Worm (Caenorhabditis elegans): ENCODE data around the gene C03B1.3.

The C03B1.3 gene

ce11 chrX:6345785-6346184 lies 20.0 kb upstream of the C03B1.3 start:
- TF ChIP-seq set-16 (GFP tag; IDR thresholded peaks at IDR 0.05) (no peak), unc-62 (GFP tag; optimal IDR thresholded peaks at IDR 0.05 in 1 of 2) (peak in 1 of 2 experiments; percentile 90), unc-62 (tag; optimal IDR thresholded peaks at IDR 0.05) (no peak), lim-7 (GFP tag; IDR thresholded peaks at IDR 0.05) (no peak)

ce11 chrX:6347013-6347412 lies 18.8 kb upstream of the C03B1.3 start, which contains the start of gene C03B1.9:
TSS of gene C03B1.9 (minus strand) at chrX:6347113.
- TF ChIP-seq gei-8 (GFP tag; optimal IDR thresholded peaks at IDR 0.05) = no peak
- no peak for TF ChIP-seq pha-4 (GFP tag; IDR thresholded peaks at IDR 0.05)
- TF ChIP-seq pha-4 (tag; optimal IDR thresholded peaks at IDR 0.05) = no peak
- TF ChIP-seq tag-97 (GFP tag; IDR thresholded peaks at IDR 0.05) = no peak
- TF ChIP-seq aly-2 (tag; optimal IDR thresholded peaks at IDR 0.05) = no peak
- no peak for TF ChIP-seq T20F7.1 (GFP tag; optimal IDR thresholded peaks at IDR 0.05)
- TF ChIP-seq nhr-10 (tag; optimal IDR thresholded peaks at IDR 0.05) = no peak
- TF ChIP-seq lsy-2 (tag; optimal IDR thresholded peaks at IDR 0.05) = no peak
- TF ChIP-seq nhr-76 (tag; optimal IDR thresholded peaks at IDR 0.05) = no peak
- no peak for TF ChIP-seq hlh-11 (tag; optimal IDR thresholded peaks at IDR 0.05)
- no peak for TF ChIP-seq daf-12 (tag; optimal IDR thresholded peaks at IDR 0.05)
- no peak for TF ChIP-seq lin-13 (GFP tag; optimal IDR thresholded peaks at IDR 0.05)
- TF ChIP-seq ZK337.2 (GFP tag; IDR thresholded peaks at IDR 0.05) = no peak
- no peak for TF ChIP-seq rbr-2 (tag; optimal IDR thresholded peaks at IDR 0.05)
- TF ChIP-seq D1046.2 (GFP tag; IDR thresholded peaks at IDR 0.05) = no peak
- no peak for TF ChIP-seq Y5F2A.4 (GFP tag; optimal IDR thresholded peaks at IDR 0.05)
- no peak for TF ChIP-seq daf-16 (GFP tag; optimal IDR thresholded peaks at IDR 0.05)
- no peak for TF ChIP-seq daf-16 (tag; optimal IDR thresholded peaks at IDR 0.05)
- no peak for TF ChIP-seq zfp-2 (tag; optimal IDR thresholded peaks at IDR 0.05)
- no peak for TF ChIP-seq lin-39 (tag; optimal IDR thresholded peaks at IDR 0.05)
- no peak for TF ChIP-seq spr-1 (tag; optimal IDR thresholded peaks at IDR 0.05)
- no peak for TF ChIP-seq nhr-25 (tag; optimal IDR thresholded peaks at IDR 0.05; ENCODE audit: borderline replicate concordance, insufficient read depth)

- TF ChIP-seq daf-12 (tag; optimal IDR thresholded peaks at IDR 0.05) = no peak
- TF ChIP-seq php-3 (GFP tag; IDR thresholded peaks at IDR 0.05) = no peak
- TF ChIP-seq hif-1 (tag; optimal IDR thresholded peaks at IDR 0.05) = no peak
- TF ChIP-seq T26A8.4 (GFP tag; IDR thresholded peaks at IDR 0.05) = no peak
- TF ChIP-seq zip-2 (tag; optimal IDR thresholded peaks at IDR 0.05) = no peak
- no peak for TF ChIP-seq unc-62 (GFP tag; optimal IDR thresholded peaks at IDR 0.05 in 1 of 2)
- TF ChIP-seq unc-62 (tag; optimal IDR thresholded peaks at IDR 0.05) = no peak
- TF ChIP-seq dmd-9 (GFP tag; IDR thresholded peaks at IDR 0.05) = no peak
Measured at ce11 chrX:6350016-6350415, 15.8 kb upstream of the C03B1.3 start, which contains the start of gene C03B1.6. TSS of gene C03B1.6 (plus strand) at chrX:6350316.

- TF ChIP-seq hlh-11 (tag; optimal IDR thresholded peaks at IDR 0.05) = no peak
- peak in 1 of 2 experiments; percentile 25 for TF ChIP-seq unc-62 (GFP tag; optimal IDR thresholded peaks at IDR 0.05 in 1 of 2)
- TF ChIP-seq unc-62 (tag; optimal IDR thresholded peaks at IDR 0.05) = no peak
Measured at ce11 chrX:6353763-6354162, 12.1 kb upstream of the C03B1.3 start.

- TF ChIP-seq daf-19 (GFP tag; conservative IDR thresholded peaks at IDR 0.05) (no peak), F44E2.7 (GFP tag; IDR thresholded peaks at IDR 0.05) (no peak), lin-29 (GFP tag; IDR thresholded peaks at IDR 0.05) (no peak), cey-2 (tag; optimal IDR thresholded peaks at IDR 0.05; ENCODE audit: borderline replicate concordance, insufficient read depth) (no peak), daf-16 (GFP tag; optimal IDR thresholded peaks at IDR 0.05) (no peak), daf-16 (tag; optimal IDR thresholded peaks at IDR 0.05) (peak; percentile 31), spr-1 (tag; optimal IDR thresholded peaks at IDR 0.05) (no peak), aha-1 (tag) (peak; percentile 87), hlh-30 (tag; optimal IDR thresholded peaks at IDR 0.05; ENCODE audit: insufficient read depth) (no peak), lir-3 (tag; optimal IDR thresholded peaks at IDR 0.05) (no peak), ceh-32 (tag; optimal IDR thresholded peaks at IDR 0.05; ENCODE audit: poor library complexity) (no peak), nhr-11 (tag; optimal IDR thresholded peaks at IDR 0.05) (no peak), zfp-3 (GFP tag; conservative IDR thresholded peaks at IDR 0.05) (no peak), set-16 (GFP tag; IDR thresholded peaks at IDR 0.05) (no peak), Y48G9A.11 (GFP tag; IDR thresholded peaks at IDR 0.05) (no peak), Y105C5A.15 (GFP tag; IDR thresholded peaks at IDR 0.05) (no peak)
Measured at ce11 chrX:6355030-6355635, 10.7 kb upstream of the C03B1.3 start, which contains the start of gene C03B1.5. TSS of gene C03B1.5 (plus strand) at chrX:6355585.

All from whole organism, L4 larva.